Worm (Caenorhabditis elegans): Measurements from ENCODE around the gene R11D1.10.

ce11 chrV:12747431-12747830 lies 18.1 kb downstream of the R11D1.10 start, which contains the start of gene C15C8.4:
- TF ChIP-seq him-1 (tag; optimal IDR thresholded peaks at IDR 0.05) = no peak
- TF ChIP-seq W03F9.2 (tag; optimal IDR thresholded peaks at IDR 0.05) = no peak
